Worm (Caenorhabditis elegans) whole organism, L2 larva: ENCODE results near the gene bmk-1.

ENCODE experiments used
- R02D3.7 ChIP-seq: fragments of 150-350 bp; optimal IDR thresholded peaks from 2 replicates; lab custom pipeline; 2014; ENCODE audit warnings: missing biosample characterization, missing genetic modification characterization
- ceh-82 ChIP-seq: fragments of 150-350 bp; optimal IDR thresholded peaks from 2 replicates; lab custom pipeline; 2014; ENCODE audit warnings: missing biosample characterization, missing genetic modification characterization
- fos-1 ChIP-seq: fragments of 150-350 bp; optimal IDR thresholded peaks from 2 replicates; lab custom pipeline; 2014; ENCODE audit warnings: missing biosample characterization, missing genetic modification characterization
- lin-39 ChIP-seq: fragments of 150-350 bp; optimal IDR thresholded peaks from 2 replicates; lab custom pipeline; 2014; ENCODE audit warnings: missing biosample characterization, missing genetic modification reagents, missing genetic modification characterization
- nhr-77 ChIP-seq: fragments of 150-350 bp; optimal IDR thresholded peaks from 2 replicates; lab custom pipeline; 2014; ENCODE audit warnings: missing biosample characterization, missing genetic modification characterization
- zag-1 ChIP-seq: fragments of 150-350 bp; optimal IDR thresholded peaks from 2 replicates; lab custom pipeline; 2014; ENCODE audit warnings: missing biosample characterization, missing genetic modification characterization
- ztf-11 ChIP-seq: sonication (generic microtip); optimal IDR thresholded peaks from 2 replicates; lab custom pipeline; 2017; ENCODE audit warnings: missing biosample characterization, missing genetic modification characterization

- TF ChIP-seq lin-39 (tag; lab: Kevin White, UChicago), result no peak
- TF ChIP-seq nhr-77 (tag; lab: Kevin White, UChicago), result no peak
- TF ChIP-seq R02D3.7 (tag; lab: Kevin White, UChicago), result no peak
- no peak for TF ChIP-seq ceh-82
- TF ChIP-seq fos-1 (tag; lab: Kevin White, UChicago), result no peak
- TF ChIP-seq ztf-11 (tag; lab: Kevin White, UChicago), result no peak
- no peak for TF ChIP-seq zag-1
Observed at ce11 chrV:14424958-14425492, 31.8 kb downstream of the bmk-1 start, which contains the start of gene rrsr-1.
